Worm (Caenorhabditis elegans): ENCODE results near the gene tra-4.
A peak's percentile ranks its signal among the peaks of the same experiment; 100 is the strongest.

The tra-4 gene

DNA sequence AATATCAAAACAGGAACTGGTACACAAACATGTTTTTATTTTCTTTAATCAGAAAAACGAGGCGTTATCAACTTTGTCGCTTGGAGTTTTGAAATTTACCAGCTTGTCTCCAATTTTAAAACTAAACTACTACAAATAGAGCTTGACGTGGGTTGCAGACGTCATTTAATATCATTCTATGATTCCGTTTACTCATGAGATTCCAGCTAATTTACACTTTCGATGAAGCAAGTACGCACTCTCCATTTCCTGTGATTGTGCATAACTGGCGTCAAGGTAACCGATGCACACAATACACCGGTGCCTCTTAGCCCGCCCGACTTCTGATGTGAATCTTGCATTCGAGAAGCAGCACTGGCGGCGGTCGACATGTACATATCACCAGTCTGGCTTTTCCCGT lies 38.5 kb downstream of the tra-4 start:
- no peak for TF ChIP-seq F33H1.4 (GFP tag; IDR thresholded peaks at IDR 0.05)
- no peak for TF ChIP-seq bed-2 (GFP tag; IDR thresholded peaks at IDR 0.05)
- TF ChIP-seq hsf-1 (GFP tag; IDR thresholded peaks at IDR 0.05): no peak
- no peak for TF ChIP-seq repo-1 (tag; optimal IDR thresholded peaks at IDR 0.05)
- no peak for TF ChIP-seq xnd-1 (tag; optimal IDR thresholded peaks at IDR 0.05)
- no peak for TF ChIP-seq F37B4.10 (GFP tag; IDR thresholded peaks at IDR 0.05)
- no peak for TF ChIP-seq atf-7 (tag; optimal IDR thresholded peaks at IDR 0.05)
- no peak for TF ChIP-seq nhr-179 (tag; optimal IDR thresholded peaks at IDR 0.05)
- TF ChIP-seq efl-1 (GFP tag; optimal IDR thresholded peaks at IDR 0.05): no peak
- no peak for TF ChIP-seq cebp-1 (GFP tag; IDR thresholded peaks at IDR 0.05)
- TF ChIP-seq cebp-1 (tag; optimal IDR thresholded peaks at IDR 0.05): no peak
- TF ChIP-seq attf-3 (GFP tag; conservative IDR thresholded peaks at IDR 0.05): no peak
- no peak for TF ChIP-seq snpc-4 (GFP tag; optimal IDR thresholded peaks at IDR 0.05)
- no peak for TF ChIP-seq snpc-4 (tag; optimal IDR thresholded peaks at IDR 0.05)

DNA sequence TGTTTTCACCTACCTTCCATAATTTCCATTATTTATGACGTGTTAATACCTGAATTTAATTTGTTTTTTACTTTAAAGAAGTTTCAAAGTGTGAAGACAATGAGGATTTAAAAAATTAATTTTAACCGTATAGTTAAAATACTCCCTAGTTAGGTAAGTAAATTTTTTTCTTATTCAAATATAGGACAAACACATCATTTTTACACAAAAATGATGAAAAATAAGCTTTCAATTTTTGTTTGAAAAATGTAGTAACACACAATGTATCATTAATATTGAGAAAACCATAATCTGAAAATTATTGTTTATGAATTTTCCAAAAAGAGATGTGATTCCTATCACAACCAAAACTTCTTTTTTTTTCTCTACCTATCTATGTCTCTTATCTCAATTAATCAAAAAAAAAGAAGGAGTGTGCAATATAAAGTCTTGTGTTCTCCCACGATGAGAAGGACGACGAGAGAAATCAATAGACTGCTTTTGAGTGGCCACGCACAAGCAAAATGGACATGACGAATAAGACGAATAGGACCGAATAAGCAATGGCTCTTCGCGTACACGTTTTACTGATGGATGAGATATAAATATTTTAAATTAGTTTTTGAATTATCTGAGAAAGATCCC lies 43.2 kb downstream of the tra-4 start, which contains the start of gene C14A11.6:
Gene C14A11.6 (minus strand): TSS at position 51 of the 624 bp plus-strand sequence.
- no peak for TF ChIP-seq nfya-1 (tag; optimal IDR thresholded peaks at IDR 0.05; ENCODE audit: borderline replicate concordance, insufficient read depth)
- TF ChIP-seq chd-7 (tag; optimal IDR thresholded peaks at IDR 0.05): no peak

DNA sequence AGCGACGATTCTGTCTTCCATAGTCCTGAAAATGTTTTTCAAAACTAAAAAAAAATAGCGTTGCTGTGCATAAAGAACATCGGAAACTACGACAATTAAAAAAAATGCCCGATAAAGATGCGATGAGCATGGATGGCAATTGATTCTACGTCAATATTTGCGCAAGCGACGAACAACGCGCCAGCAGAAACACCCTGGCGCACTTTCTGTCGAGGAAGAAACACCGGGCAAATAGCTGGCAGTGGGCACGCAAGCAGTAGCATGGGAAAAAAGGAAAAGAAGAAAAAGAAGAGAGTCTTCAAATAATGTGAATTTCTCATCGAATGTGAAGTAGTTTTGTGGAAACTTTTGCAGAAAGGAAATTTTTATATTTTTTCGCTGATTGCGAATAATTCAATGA lies 47.8 kb downstream of the tra-4 start, which contains the start of gene C14A11.9:
Gene C14A11.9 (minus strand): TSS at position 27 of the 400 bp plus-strand sequence.
- peak; percentile 79 for TF ChIP-seq pbrm-1 (GFP tag; IDR thresholded peaks at IDR 0.05)
- peak; percentile 80 for TF ChIP-seq mcd-1 (GFP tag; IDR thresholded peaks at IDR 0.05)
- TF ChIP-seq rcor-1 (GFP tag; IDR thresholded peaks at IDR 0.05): peak; percentile 63
- no peak for TF ChIP-seq mxl-1 (tag; optimal IDR thresholded peaks at IDR 0.05)
- no peak for TF ChIP-seq cebp-1 (GFP tag; IDR thresholded peaks at IDR 0.05)
- peak; percentile 90 for TF ChIP-seq cebp-1 (tag; optimal IDR thresholded peaks at IDR 0.05)
- peak; percentile 41; the same call in 1 of the 2 replicates for TF ChIP-seq lir-1 (GFP tag; conservative IDR thresholded peaks at IDR 0.05)
- TF ChIP-seq bed-1 (GFP tag; IDR thresholded peaks at IDR 0.05): no peak
- TF ChIP-seq Y53G8AR.9 (GFP tag; conservative IDR thresholded peaks at IDR 0.05): 0 out of 2 replicates have a peak, but pooled peaks have one; percentile 53
- no peak for TF ChIP-seq T26A5.8 (tag; optimal IDR thresholded peaks at IDR 0.05)
- no peak for TF ChIP-seq snpc-1.3 (tag; optimal IDR thresholded peaks at IDR 0.05; ENCODE audit: insufficient read depth)
- no peak for TF ChIP-seq ceh-40 (GFP tag; IDR thresholded peaks at IDR 0.05)
- TF ChIP-seq nhr-179 (tag; optimal IDR thresholded peaks at IDR 0.05): no peak
- no peak for TF ChIP-seq snpc-1.1 (tag; optimal IDR thresholded peaks at IDR 0.05; ENCODE audit: insufficient read depth)
- no peak for TF ChIP-seq ztf-6 (GFP tag; IDR thresholded peaks at IDR 0.05)
- peak; percentile 2 for TF ChIP-seq B0261.1 (tag; optimal IDR thresholded peaks at IDR 0.05)
- TF ChIP-seq lin-40 (tag; optimal IDR thresholded peaks at IDR 0.05): peak; percentile 97
- TF ChIP-seq tbp1 (GFP tag; optimal IDR thresholded peaks at IDR 0.05): no peak
- TF ChIP-seq snpc-4 (GFP tag; optimal IDR thresholded peaks at IDR 0.05): no peak
- peak in 3 of 4 experiments; percentile 45 to 67 (median 66) for TF ChIP-seq snpc-4 (tag; optimal IDR thresholded peaks at IDR 0.05)
- no peak for TF ChIP-seq aptf-2 (GFP tag; conservative IDR thresholded peaks at IDR 0.05)
- TF ChIP-seq egl-18 (GFP tag; IDR thresholded peaks at IDR 0.05): no peak
- TF ChIP-seq lsl-1 (GFP tag; optimal IDR thresholded peaks at IDR 0.05): no peak
- TF ChIP-seq snpc-3.4 (tag; optimal IDR thresholded peaks at IDR 0.05): peak; percentile 12
- no peak for TF ChIP-seq chd-7 (tag; optimal IDR thresholded peaks at IDR 0.05)
- no peak for TF ChIP-seq madf-3 (GFP tag; IDR thresholded peaks at IDR 0.05)
- TF ChIP-seq F22D6.2 (tag; optimal IDR thresholded peaks at IDR 0.05): peak; percentile 69
- TF ChIP-seq lin-54 (GFP tag; optimal IDR thresholded peaks at IDR 0.05): peak; percentile 72
- TF ChIP-seq efl-1 (GFP tag; optimal IDR thresholded peaks at IDR 0.05): no peak
- no peak for TF ChIP-seq nfya-1 (tag; optimal IDR thresholded peaks at IDR 0.05; ENCODE audit: borderline replicate concordance, insufficient read depth)
- 0 out of 2 replicates have a peak, but pooled peaks have one; percentile 14 for TF ChIP-seq Y67H2A.10 (GFP tag; conservative IDR thresholded peaks at IDR 0.05)
- TF ChIP-seq tlf-1 (GFP tag; optimal IDR thresholded peaks at IDR 0.05): peak; percentile 55
- TF ChIP-seq Y53F4B.3 (GFP tag; IDR thresholded peaks at IDR 0.05): no peak
- 0 out of 2 replicates have a peak, but pooled peaks have one; percentile 33 for TF ChIP-seq ceh-100 (GFP tag; IDR thresholded peaks at IDR 0.05)
- TF ChIP-seq C06A6.2 (GFP tag; conservative IDR thresholded peaks at IDR 0.05): peak; percentile 81

Data from whole organism, young adult.